Worm (Caenorhabditis elegans) whole organism, L1 larva: Measurements from ENCODE around the gene snt-1.

ENCODE experiments used
- isw-1 ChIP-seq: fragments of 200-800 bp; sonication (Bioruptor generic); IDR thresholded peaks from 2 replicates; pipeline ENCODE4 v1.3.6; 2022; ENCODE audit warnings: missing genetic modification characterization, missing compliant biosample characterization
- lin-39 ChIP-seq: fragments of 150-350 bp; optimal IDR thresholded peaks from 2 replicates; lab custom pipeline; 2014; ENCODE audit warnings: missing biosample characterization, missing genetic modification reagents, missing genetic modification characterization
- nhr-237 ChIP-seq: fragments of 150-350 bp; optimal IDR thresholded peaks from 2 replicates; lab custom pipeline; 2014; ENCODE audit warnings: missing biosample characterization, missing genetic modification characterization
- unc-30 ChIP-seq: sonication (generic microtip); optimal IDR thresholded peaks from 2 replicates; lab custom pipeline; 2017; ENCODE audit warnings: missing biosample characterization, missing genetic modification characterization
- ztf-11 ChIP-seq, 2 experiments: sonication (generic microtip); optimal IDR thresholded peaks; 2 replicates each; lab custom pipeline; 2016 to 2017; ENCODE audit warnings: missing genetic modification characterization in 2 of 2, missing biosample characterization in 1 of 2, missing compliant biosample characterization in 1 of 2

ce11 chrII:6849308-6849707, 38.5 kb downstream of the snt-1 start:
- TF ChIP-seq isw-1 (GFP tag; lab: Robert Waterston, UW) (no peak), lin-39 (tag; lab: Kevin White, UChicago) (no peak), unc-30 (tag; lab: Kevin White, UChicago) (no peak), nhr-237 (no peak), ztf-11 (tag; optimal IDR thresholded peaks at IDR 0.05; lab: Kevin White, UChicago) (no peak)
